Fruit fly (Drosophila melanogaster): ENCODE data around the gene wnd.

The wnd gene

DNA sequence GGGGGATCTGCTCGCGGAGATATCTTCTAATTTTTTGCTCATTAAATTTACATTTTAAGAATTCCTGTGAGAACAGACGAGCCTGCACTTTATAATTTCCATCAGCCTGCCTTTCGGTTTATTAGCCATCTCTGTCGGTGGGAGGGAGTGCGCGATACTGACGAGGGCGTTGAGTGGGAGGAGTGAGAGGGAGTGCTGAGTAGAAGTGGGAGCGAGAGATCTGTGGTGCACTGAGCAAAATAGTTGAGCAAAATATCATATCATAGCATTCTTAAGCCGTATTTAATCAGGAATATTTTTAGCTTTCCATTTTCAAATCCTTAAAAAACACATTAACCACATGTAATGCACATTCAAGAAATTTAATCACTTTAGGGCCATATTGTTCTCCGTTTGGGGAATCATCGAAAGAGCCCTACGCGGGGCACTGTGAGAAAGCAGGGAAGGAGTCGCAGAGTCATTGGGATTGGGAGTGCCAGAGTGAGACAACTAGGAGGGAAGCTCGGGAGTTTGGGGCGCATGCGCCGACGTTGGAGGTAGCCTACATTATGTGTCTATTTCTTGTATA lies 29.6 kb upstream of the wnd start (continued):
- TF ChIP-seq fu2 (GFP tag; optimal IDR thresholded peaks at IDR 0.05) (no peak), inv (GFP tag; IDR thresholded peaks at IDR 0.05; ENCODE audit: partially characterized antibody) (no peak), CG12769 (tag; optimal IDR thresholded peaks at IDR 0.05) (no peak), CG1602 (GFP tag; optimal IDR thresholded peaks at IDR 0.05) (no peak), CG12236 (GFP tag; optimal IDR thresholded peaks at IDR 0.05) (no peak), CG1603 (tag; optimal IDR thresholded peaks at IDR 0.05) (no peak), tin (GFP tag; optimal IDR thresholded peaks at IDR 0.05) (no peak), HmgD (GFP tag; optimal IDR thresholded peaks at IDR 0.05) (no peak), sens (GFP tag) (peak; percentile 67), sug (tag; optimal IDR thresholded peaks at IDR 0.05) (no peak), gem (tag; optimal IDR thresholded peaks at IDR 0.05) (peak; percentile 19), CG6791 (GFP tag; IDR thresholded peaks at IDR 0.05; ENCODE audit: partially characterized antibody) (no peak), CTCF (GFP tag; optimal IDR thresholded peaks at IDR 0.05) (no peak), pum (GFP tag; optimal IDR thresholded peaks at IDR 0.05) (no peak), CG17802 (tag; optimal IDR thresholded peaks at IDR 0.05) (no peak), jigr1 (GFP tag; IDR thresholded peaks at IDR 0.05) (no peak), sob (GFP tag; IDR thresholded peaks at IDR 0.05) (0 out of 2 replicates have a peak, but pooled peaks have one; percentile 35), CG6175 (GFP tag; IDR thresholded peaks at IDR 0.05) (no peak), chif (GFP tag; optimal IDR thresholded peaks at IDR 0.05) (no peak), Bgb (GFP tag; IDR thresholded peaks at IDR 0.05; ENCODE audit: partially characterized antibody) (no peak), kah (GFP tag; optimal IDR thresholded peaks at IDR 0.05) (no peak), ham (GFP tag; IDR thresholded peaks at IDR 0.05) (no peak), yki (optimal IDR thresholded peaks at IDR 0.05) (no peak), CG18599 (GFP tag; optimal IDR thresholded peaks at IDR 0.05) (peak; percentile 26), CG2129 (GFP tag; IDR thresholded peaks at IDR 0.05; ENCODE audit: partially characterized antibody) (no peak), Ptx1 (GFP tag; IDR thresholded peaks at IDR 0.05) (peak; percentile 36; the same call in 1 of the 2 replicates), unpg (GFP tag; optimal IDR thresholded peaks at IDR 0.05) (no peak), mld (GFP tag; IDR thresholded peaks at IDR 0.05; ENCODE audit: partially characterized antibody) (no peak), HmgZ (tag; optimal IDR thresholded peaks at IDR 0.05) (no peak), CG2120 (GFP tag; optimal IDR thresholded peaks at IDR 0.05) (peak; percentile 5), rib (GFP tag; IDR thresholded peaks at IDR 0.05) (no peak), CG11504 (tag; optimal IDR thresholded peaks at IDR 0.05) (no peak), Hand (GFP tag; optimal IDR thresholded peaks at IDR 0.05) (no peak), Rfx (GFP tag; IDR thresholded peaks at IDR 0.05) (no peak), CG11085 (GFP tag; IDR thresholded peaks at IDR 0.05) (no peak), cg (GFP tag; optimal IDR thresholded peaks at IDR 0.05) (no peak), BEAF-32 (GFP tag; optimal IDR thresholded peaks at IDR 0.05) (no peak), maf-S (GFP tag; optimal IDR thresholded peaks at IDR 0.05) (no peak), Med (GFP tag) (no peak), CG7745 (tag; optimal IDR thresholded peaks at IDR 0.05) (no peak), twi (tag; optimal IDR thresholded peaks at IDR 0.05) (no peak), CG10979 (tag; optimal IDR thresholded peaks at IDR 0.05) (no peak), scrt (GFP tag; optimal IDR thresholded peaks at IDR 0.05) (no peak), ase (GFP tag; IDR thresholded peaks at IDR 0.05) (no peak), CG32772 (GFP tag; IDR thresholded peaks at IDR 0.05) (0 out of 2 replicates have a peak, but pooled peaks have one; percentile 18), CG34422 (GFP tag; IDR thresholded peaks at IDR 0.05) (no peak), Meics (GFP tag; optimal IDR thresholded peaks at IDR 0.05) (no peak), zfh1 (GFP tag; IDR thresholded peaks at IDR 0.05) (0 out of 3 replicates have a peak, but pooled peaks have one; percentile 4), fd102C (GFP tag; optimal IDR thresholded peaks at IDR 0.05) (no peak), CG3838 (GFP tag; optimal IDR thresholded peaks at IDR 0.05) (no peak), C15 (GFP tag; IDR thresholded peaks at IDR 0.05) (no peak)

Measured in whole organism, embryonic.